Fruit fly (Drosophila melanogaster): Measurements from ENCODE around the gene CG31546.

The CG31546 gene

dm6 chr3R:5600361-5601043 is 34.9 kb downstream of the CG31546 start (continued):
- no peak for TF ChIP-seq Hr51 (GFP tag; optimal IDR thresholded peaks at IDR 0.05)
- no peak for TF ChIP-seq CG14050 (GFP tag; IDR thresholded peaks at IDR 0.05)
- no peak for TF ChIP-seq croc (GFP tag; conservative IDR thresholded peaks at IDR 0.05)
- no peak for TF ChIP-seq CG7839 (tag; optimal IDR thresholded peaks at IDR 0.05)
- TF ChIP-seq PHDP (tag; optimal IDR thresholded peaks at IDR 0.05), result peak; percentile 13
- TF ChIP-seq tll (GFP tag; optimal IDR thresholded peaks at IDR 0.05), result no peak
- TF ChIP-seq Hr3 (GFP tag; optimal IDR thresholded peaks at IDR 0.05), result no peak
- TF ChIP-seq schlank (tag; optimal IDR thresholded peaks at IDR 0.05), result no peak
- no peak for TF ChIP-seq fd96Cb (tag; optimal IDR thresholded peaks at IDR 0.05)
- TF ChIP-seq Nf-YB (GFP tag; optimal IDR thresholded peaks at IDR 0.05), result peak; percentile 1
- TF ChIP-seq CG17359 (tag; optimal IDR thresholded peaks at IDR 0.05), result no peak
- TF ChIP-seq Meics (GFP tag; optimal IDR thresholded peaks at IDR 0.05), result peak; percentile 57
- TF ChIP-seq Med (GFP tag), result peak; percentile 84
- TF ChIP-seq CG34422 (GFP tag; IDR thresholded peaks at IDR 0.05), result no peak
- peak; percentile 32 for TF ChIP-seq HmgZ (tag; optimal IDR thresholded peaks at IDR 0.05)
- peak; percentile 14 for TF ChIP-seq exex (tag; optimal IDR thresholded peaks at IDR 0.05)
- TF ChIP-seq sens (GFP tag), result peak; percentile 71
- no peak for TF ChIP-seq ara (GFP tag; IDR thresholded peaks at IDR 0.05)
- TF ChIP-seq CG4282 (GFP tag; optimal IDR thresholded peaks at IDR 0.05), result no peak
- TF ChIP-seq luna (GFP tag; optimal IDR thresholded peaks at IDR 0.05), result peak; percentile 13
- no peak for TF ChIP-seq CG8388 (GFP tag; optimal IDR thresholded peaks at IDR 0.05)
- peak; percentile 92 for TF ChIP-seq pfk (GFP tag; optimal IDR thresholded peaks at IDR 0.05)
- TF ChIP-seq lbe (GFP tag; optimal IDR thresholded peaks at IDR 0.05), result peak; percentile 64
- no peak for TF ChIP-seq CG31388 (GFP tag; optimal IDR thresholded peaks at IDR 0.05)
- peak; percentile 82 for TF ChIP-seq Tbp (GFP tag; optimal IDR thresholded peaks at IDR 0.05)
- peak; percentile 84 for TF ChIP-seq CG34376 (GFP tag; optimal IDR thresholded peaks at IDR 0.05)
- TF ChIP-seq sqz (GFP tag; optimal IDR thresholded peaks at IDR 0.05), result peak; percentile 25
- TF ChIP-seq Nf-YC (tag; optimal IDR thresholded peaks at IDR 0.05), result peak; percentile 53
- peak; percentile 78 for TF ChIP-seq nerfin-1 (tag; optimal IDR thresholded peaks at IDR 0.05)
- no peak for TF ChIP-seq CG17385 (GFP tag; optimal IDR thresholded peaks at IDR 0.05)
- TF ChIP-seq CG34224 (GFP tag; IDR thresholded peaks at IDR 0.05; ENCODE audit: partially characterized antibody), result no peak
- TF ChIP-seq CG2678 (tag; optimal IDR thresholded peaks at IDR 0.05), result peak; percentile 30

DNA sequence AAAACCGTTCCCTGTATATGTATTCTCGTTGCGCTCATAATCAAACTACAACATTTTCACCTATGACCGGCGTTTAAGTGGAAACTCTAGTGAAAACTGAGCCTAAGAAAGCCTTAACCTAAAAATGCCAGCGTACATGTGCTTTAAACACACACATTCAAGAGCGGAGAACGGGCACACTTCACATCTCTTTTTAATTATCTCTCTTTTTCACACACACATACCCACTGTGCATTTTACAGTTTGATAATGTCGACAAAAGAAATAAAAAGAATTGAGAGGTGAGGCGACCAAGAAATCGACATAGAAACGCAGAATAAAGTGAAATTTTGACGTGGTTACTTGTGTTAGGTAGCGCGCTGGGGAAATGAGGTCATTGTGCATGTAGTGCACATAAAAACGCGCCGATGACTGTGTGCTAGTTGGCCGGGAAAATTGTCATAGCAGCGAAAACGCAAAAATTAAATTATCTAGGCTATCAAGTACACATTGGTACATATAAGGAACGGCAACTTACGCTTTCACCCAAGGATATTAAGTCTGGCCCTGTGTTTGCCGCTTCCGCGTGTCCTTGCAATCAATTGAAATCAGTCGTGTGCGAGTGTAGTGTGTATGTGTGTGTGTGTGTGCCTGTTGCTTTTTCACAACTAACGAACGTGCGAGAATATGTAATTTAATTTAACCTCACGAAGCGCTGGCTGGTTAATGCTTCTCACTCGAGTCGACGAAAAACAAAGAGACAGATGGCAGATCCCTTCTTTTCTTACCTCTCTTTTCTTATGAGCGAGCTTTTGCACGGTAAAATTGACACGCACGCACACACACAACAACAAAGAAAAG is 35.7 kb downstream of the CG31546 start:
- TF ChIP-seq CG42726 (GFP tag; IDR thresholded peaks at IDR 0.05; ENCODE audit: partially characterized antibody), result no peak
- no peak for TF ChIP-seq CG32767 (GFP tag; IDR thresholded peaks at IDR 0.05)
- peak; percentile 9 for TF ChIP-seq CG17359 (tag; optimal IDR thresholded peaks at IDR 0.05)
- TF ChIP-seq CG18619 (GFP tag; optimal IDR thresholded peaks at IDR 0.05), result no peak
- TF ChIP-seq CG4820 (GFP tag; optimal IDR thresholded peaks at IDR 0.05), result no peak
- no peak for TF ChIP-seq schlank (tag; optimal IDR thresholded peaks at IDR 0.05)
- TF ChIP-seq Trl (optimal IDR thresholded peaks at IDR 0.05), result peak in 1 of 2 experiments; percentile 33
- TF ChIP-seq Trl (GFP tag; optimal IDR thresholded peaks at IDR 0.05), result no peak
- TF ChIP-seq CG6254 (GFP tag; optimal IDR thresholded peaks at IDR 0.05), result no peak
- TF ChIP-seq ind (GFP tag; optimal IDR thresholded peaks at IDR 0.05), result no peak
- peak; percentile 86 for TF ChIP-seq scrt (GFP tag; optimal IDR thresholded peaks at IDR 0.05)
- TF ChIP-seq CG3995 (GFP tag; optimal IDR thresholded peaks at IDR 0.05), result no peak
- no peak for TF ChIP-seq Sin3A (optimal IDR thresholded peaks at IDR 0.05)
- peak; percentile 61 for TF ChIP-seq CG17912 (GFP tag; optimal IDR thresholded peaks at IDR 0.05)
- TF ChIP-seq Max (GFP tag; optimal IDR thresholded peaks at IDR 0.05), result peak; percentile 61
- TF ChIP-seq ems (GFP tag; optimal IDR thresholded peaks at IDR 0.05), result no peak
- peak; percentile 75 for TF ChIP-seq YL-1 (GFP tag; optimal IDR thresholded peaks at IDR 0.05)
- TF ChIP-seq CG14441 (GFP tag; IDR thresholded peaks at IDR 0.05), result no peak
- TF ChIP-seq CG16863 (GFP tag; optimal IDR thresholded peaks at IDR 0.05), result no peak
